Worm (Caenorhabditis elegans) whole organism, L2 larva: ENCODE data around the gene srbc-19.
A peak's percentile ranks its signal among the peaks of the same experiment; 100 is the strongest.

Source experiments
- C34F6.9 ChIP-seq: fragments of 150-350 bp; optimal IDR thresholded peaks from 2 replicates; lab custom pipeline; 2014; ENCODE audit warnings: missing biosample characterization, missing genetic modification characterization
- F13H6.1 ChIP-seq: sonication (generic microtip); optimal IDR thresholded peaks from 2 replicates; lab custom pipeline; 2016; ENCODE audit warnings: missing genetic modification characterization, missing compliant biosample characterization
- Y55F3AM.14 ChIP-seq: fragments of 200-800 bp; sonication (Bioruptor generic); optimal IDR thresholded peaks from 2 replicates; lab custom pipeline; 2018; ENCODE audit warnings: mild to moderate bottlenecking, missing genetic modification characterization, missing compliant biosample characterization
- ceh-16 ChIP-seq: fragments of 150-350 bp; optimal IDR thresholded peaks from 2 replicates; lab custom pipeline; 2014; ENCODE audit warnings: missing biosample characterization, missing genetic modification characterization
- ceh-82 ChIP-seq: fragments of 150-350 bp; optimal IDR thresholded peaks from 2 replicates; lab custom pipeline; 2014; ENCODE audit warnings: missing biosample characterization, missing genetic modification characterization
- crh-2 ChIP-seq: sonication (generic microtip); optimal IDR thresholded peaks from 2 replicates; lab custom pipeline; 2017; ENCODE audit warnings: missing biosample characterization, missing genetic modification characterization
- egl-27 ChIP-seq: sonication (generic microtip); optimal IDR thresholded peaks from 3 replicates; lab custom pipeline; 2017; ENCODE audit warnings: missing biosample characterization, missing genetic modification reagents, missing genetic modification characterization
- elt-3 ChIP-seq: sonication (generic microtip); optimal IDR thresholded peaks from 2 replicates; lab custom pipeline; 2017; ENCODE audit warnings: missing biosample characterization, missing genetic modification characterization
- fos-1 ChIP-seq: fragments of 150-350 bp; optimal IDR thresholded peaks from 2 replicates; lab custom pipeline; 2014; ENCODE audit warnings: missing biosample characterization, missing genetic modification characterization
- gmeb-1 ChIP-seq: fragments of 150-350 bp; optimal IDR thresholded peaks from 2 replicates; lab custom pipeline; 2014; ENCODE audit warnings: missing biosample characterization, missing genetic modification characterization
- lin-13 ChIP-seq: fragments of 150-350 bp; optimal IDR thresholded peaks from 2 replicates; lab custom pipeline; 2014; ENCODE audit warnings: missing biosample characterization, missing genetic modification reagents, missing genetic modification characterization
- lsy-2 ChIP-seq, 2 experiments: fragments of 150-350 bp in 1 of 2; sonication (generic microtip) in 1 of 2; optimal IDR thresholded peaks; 2 replicates each; lab custom pipeline; 2014 to 2017; ENCODE audit warnings: missing biosample characterization in 2 of 2, missing genetic modification characterization in 2 of 2
- mab-5 ChIP-seq: fragments of 150-350 bp; optimal IDR thresholded peaks from 2 replicates; lab custom pipeline; 2014; ENCODE audit warnings: missing biosample characterization, missing genetic modification characterization
- mbf-1 ChIP-seq: sonication (generic microtip); optimal IDR thresholded peaks from 2 replicates; lab custom pipeline; 2017; ENCODE audit warnings: missing biosample characterization, missing genetic modification characterization
- mdl-1 ChIP-seq, 2 experiments: fragments of 150-350 bp in 1 of 2; sonication (generic microtip) in 1 of 2; optimal IDR thresholded peaks; 2 replicates each; lab custom pipeline; 2017; ENCODE audit warnings: missing biosample characterization in 2 of 2, missing genetic modification characterization in 2 of 2
- nhr-10 ChIP-seq: sonication (generic microtip); optimal IDR thresholded peaks from 2 replicates; lab custom pipeline; 2017; ENCODE audit warnings: missing biosample characterization, missing genetic modification characterization
- nhr-11 ChIP-seq: fragments of 150-350 bp; optimal IDR thresholded peaks from 2 replicates; lab custom pipeline; 2014; ENCODE audit warnings: missing biosample characterization, missing genetic modification characterization
- nhr-129 ChIP-seq: fragments of 150-350 bp; optimal IDR thresholded peaks from 2 replicates; lab custom pipeline; 2014; ENCODE audit warnings: missing biosample characterization, missing genetic modification characterization
- nhr-21 ChIP-seq: fragments of 150-350 bp; optimal IDR thresholded peaks from 2 replicates; lab custom pipeline; 2014; ENCODE audit warnings: missing biosample characterization, missing genetic modification characterization
- nhr-23 ChIP-seq: fragments of 150-350 bp; optimal IDR thresholded peaks from 2 replicates; lab custom pipeline; 2014; ENCODE audit warnings: missing biosample characterization, missing genetic modification reagents, missing genetic modification characterization
- nhr-25 ChIP-seq: fragments of 150-350 bp; sonication (generic microtip); optimal IDR thresholded peaks from 3 replicates; lab custom pipeline; 2014; ENCODE audit warnings: missing biosample characterization, missing genetic modification characterization
- nhr-6 ChIP-seq: fragments of 150-350 bp; optimal IDR thresholded peaks from 2 replicates; lab custom pipeline; 2014; ENCODE audit warnings: missing biosample characterization, missing genetic modification characterization
- nhr-77 ChIP-seq: fragments of 150-350 bp; optimal IDR thresholded peaks from 2 replicates; lab custom pipeline; 2014; ENCODE audit warnings: missing biosample characterization, missing genetic modification characterization
- sem-4 ChIP-seq: fragments of 150-350 bp; optimal IDR thresholded peaks from 2 replicates; lab custom pipeline; 2014; ENCODE audit warnings: missing biosample characterization, missing genetic modification reagents, missing genetic modification characterization
- skn-1 ChIP-seq: sonication (generic microtip); optimal IDR thresholded peaks from 2 replicates; lab custom pipeline; 2017; ENCODE audit warnings: missing biosample characterization, missing genetic modification characterization
- sma-3 ChIP-seq: sonication (generic microtip); optimal IDR thresholded peaks from 2 replicates; lab custom pipeline; 2016; ENCODE audit warnings: missing genetic modification reagents, missing genetic modification characterization, missing compliant biosample characterization
- sma-9 ChIP-seq, 2 experiments: fragments of 150-350 bp in 1 of 2; sonication (generic microtip) in 1 of 2; optimal IDR thresholded peaks; 2 replicates each; lab custom pipeline; 2014 to 2016; ENCODE audit warnings: missing genetic modification characterization in 2 of 2, mild to moderate bottlenecking in 1 of 2, missing biosample characterization in 1 of 2, missing compliant biosample characterization in 1 of 2, missing genetic modification reagents in 1 of 2, moderate library complexity in 1 of 2
- snpc-4 ChIP-seq: fragments of 150-350 bp; optimal IDR thresholded peaks from 2 replicates; lab custom pipeline; 2014; ENCODE audit warnings: missing biosample characterization, missing genetic modification characterization
- unc-55 ChIP-seq: fragments of 150-350 bp; sonication (generic microtip); optimal IDR thresholded peaks from 3 replicates; lab custom pipeline; 2014; ENCODE audit warnings: missing biosample characterization, missing genetic modification reagents, missing genetic modification characterization
- unc-62 ChIP-seq: fragments of 150-350 bp; optimal IDR thresholded peaks from 2 replicates; lab custom pipeline; 2014; ENCODE audit warnings: missing biosample characterization, missing genetic modification reagents, missing genetic modification characterization
- zag-1 ChIP-seq: fragments of 150-350 bp; optimal IDR thresholded peaks from 2 replicates; lab custom pipeline; 2014; ENCODE audit warnings: missing biosample characterization, missing genetic modification characterization
- ztf-4 ChIP-seq: fragments of 150-350 bp; optimal IDR thresholded peaks from 2 replicates; lab custom pipeline; 2014; ENCODE audit warnings: missing biosample characterization, missing genetic modification characterization

Gene srbc-19

ce11 chrV:2126996-2127585, 39.5 kb downstream of the srbc-19 start, which contains the start of gene ldp-1:
Gene ldp-1, plus strand, starts transcription at chrV:2127535.
- TF ChIP-seq nhr-77 (tag; lab: Kevin White, UChicago) (no peak), egl-27 (tag; lab: Kevin White, UChicago) (peak; percentile 30), sma-9 (GFP tag; optimal IDR thresholded peaks at IDR 0.05; lab: Kevin White, UChicago) (peak; percentile 87), sma-9 (tag; optimal IDR thresholded peaks at IDR 0.05; lab: Kevin White, UChicago) (no peak), nhr-6 (tag; lab: Kevin White, UChicago) (peak; percentile 39), lsy-2 (tag; optimal IDR thresholded peaks at IDR 0.05; lab: Kevin White, UChicago) (peak; percentile 52 to 81), nhr-25 (tag; lab: Kevin White, UChicago) (peak; percentile 19), ztf-4 (tag; lab: Kevin White, UChicago) (no peak), F13H6.1 (tag; lab: Kevin White, UChicago) (peak; percentile 70), nhr-23 (tag; lab: Kevin White, UChicago) (no peak), skn-1 (tag; lab: Kevin White, UChicago) (no peak), lin-13 (GFP tag; lab: Kevin White, UChicago) (peak; percentile 48), mdl-1 (tag; optimal IDR thresholded peaks at IDR 0.05; lab: Kevin White, UChicago) (no peak), C34F6.9 (tag; lab: Kevin White, UChicago) (peak; percentile 62), crh-2 (tag; lab: Kevin White, UChicago) (peak; percentile 60), snpc-4 (tag; lab: Kevin White, UChicago) (peak; percentile 23), nhr-21 (peak; percentile 12), gmeb-1 (tag; lab: Kevin White, UChicago) (peak; percentile 88), sma-3 (GFP tag; lab: Kevin White, UChicago) (peak; percentile 63), elt-3 (tag; lab: Kevin White, UChicago) (no peak), nhr-11 (tag; lab: Kevin White, UChicago) (no peak), sem-4 (tag; lab: Kevin White, UChicago) (peak; percentile 11), unc-55 (GFP tag; lab: Kevin White, UChicago) (peak; percentile 64)

- TF ChIP-seq F13H6.1 (tag; lab: Kevin White, UChicago) (no peak), nhr-129 (tag; lab: Kevin White, UChicago) (peak; percentile 51)
These were observed 40.0 kb downstream of the srbc-19 start for ce11 chrV:2126554-2126953.

DNA sequence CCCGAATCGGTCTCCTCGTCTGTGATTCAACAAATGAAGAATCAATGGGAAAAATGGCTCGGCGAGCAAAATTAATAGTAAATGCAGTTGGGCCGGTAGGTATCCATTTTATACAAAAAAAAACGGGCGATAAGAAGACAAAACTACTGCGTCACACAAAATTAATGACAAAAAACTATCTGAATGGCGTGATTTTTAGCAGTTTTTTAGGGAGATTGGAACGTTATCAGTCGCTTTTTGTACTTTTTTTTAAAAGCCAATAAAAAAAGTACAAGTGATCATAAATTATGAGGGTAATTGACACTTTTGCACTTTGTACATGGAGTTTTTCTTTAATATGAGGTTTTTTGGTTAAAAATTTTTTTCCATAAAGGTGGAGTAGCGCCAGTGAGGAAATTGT, 43.4 kb downstream of the srbc-19 start:
- TF ChIP-seq fos-1 (tag; lab: Kevin White, UChicago) (peak; percentile 7), ceh-16 (no peak)

DNA sequence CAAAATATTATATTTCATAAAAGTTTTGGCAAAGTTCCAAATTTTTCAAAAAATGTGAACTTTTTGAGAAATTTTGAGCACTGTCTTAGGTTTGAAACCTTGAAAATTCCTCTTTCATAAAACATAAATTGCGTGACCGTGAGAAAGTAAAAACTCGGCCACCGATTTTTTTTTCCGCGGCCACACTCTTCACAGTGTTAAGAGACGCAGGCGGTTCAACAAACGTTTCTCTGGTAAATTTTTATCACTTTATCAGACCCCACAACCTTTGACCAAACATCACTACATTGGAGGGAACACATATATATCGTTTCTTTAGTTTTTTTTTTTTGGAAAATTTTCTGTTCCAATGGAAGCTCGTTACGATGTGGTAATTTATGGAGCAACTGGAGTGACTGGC, 44.1 kb downstream of the srbc-19 start, which contains the start of gene F22F7.2:
Gene F22F7.2 (plus strand): TSS at position 266 of the 400 bp plus-strand sequence.
- peak; percentile 16 for TF ChIP-seq sma-9 (GFP tag; optimal IDR thresholded peaks at IDR 0.05; lab: Kevin White, UChicago)
- TF ChIP-seq sma-9 (tag; optimal IDR thresholded peaks at IDR 0.05; lab: Kevin White, UChicago) = no peak
- TF ChIP-seq crh-2 (tag; lab: Kevin White, UChicago) = peak; percentile 14
- TF ChIP-seq ceh-82 (tag; lab: Kevin White, UChicago) = no peak

- TF ChIP-seq nhr-10 (tag; lab: Kevin White, UChicago) (no peak), nhr-25 (tag; lab: Kevin White, UChicago) (no peak), nhr-21 (no peak), mbf-1 (tag; lab: Kevin White, UChicago) (no peak), zag-1 (tag; lab: Kevin White, UChicago) (no peak), mab-5 (no peak), Y55F3AM.14 (GFP tag; lab: Kevin White, UChicago) (no peak), egl-27 (tag; lab: Kevin White, UChicago) (no peak), mdl-1 (tag; optimal IDR thresholded peaks at IDR 0.05; lab: Kevin White, UChicago) (no peak), nhr-23 (tag; lab: Kevin White, UChicago) (no peak), C34F6.9 (tag; lab: Kevin White, UChicago) (no peak), unc-62 (GFP tag; lab: Kevin White, UChicago) (no peak)
These were observed 44.6 kb downstream of the srbc-19 start, which contains the start of gene F22F7.8 for ce11 chrV:2121910-2122362. Gene F22F7.8, minus strand, starts transcription at chrV:2121960.
